Fruit fly (Drosophila melanogaster): ENCODE data around the gene exex.

exex gene

dm6 chr3L:7954967-7955366, 7.0 kb downstream of the exex start (continued):
- TF ChIP-seq abd-A (tag; optimal IDR thresholded peaks at IDR 0.05) (peak; percentile 81), bcd (GFP tag; optimal IDR thresholded peaks at IDR 0.05) (no peak), Fer3 (tag; optimal IDR thresholded peaks at IDR 0.05) (no peak), sqz (GFP tag; optimal IDR thresholded peaks at IDR 0.05) (no peak), Kr (GFP tag; optimal IDR thresholded peaks at IDR 0.05) (no peak), CG2875 (GFP tag; optimal IDR thresholded peaks at IDR 0.05) (no peak), Med (GFP tag) (peak; percentile 20), grn (GFP tag; optimal IDR thresholded peaks at IDR 0.05) (no peak), CG8290 (GFP tag; optimal IDR thresholded peaks at IDR 0.05) (no peak), CG8290 (tag; optimal IDR thresholded peaks at IDR 0.05) (no peak), exex (tag; optimal IDR thresholded peaks at IDR 0.05) (peak; percentile 57), Doc3 (GFP tag; IDR thresholded peaks at IDR 0.05; ENCODE audit: partially characterized antibody) (no peak), Xrp1 (GFP tag; IDR thresholded peaks at IDR 0.05) (no peak), YL-1 (GFP tag; optimal IDR thresholded peaks at IDR 0.05) (no peak), crc (GFP tag; optimal IDR thresholded peaks at IDR 0.05) (no peak), lola (GFP tag; optimal IDR thresholded peaks at IDR 0.05) (no peak), tll (GFP tag; optimal IDR thresholded peaks at IDR 0.05) (no peak), gcm2 (GFP tag; optimal IDR thresholded peaks at IDR 0.05) (no peak), CG2199 (GFP tag; IDR thresholded peaks at IDR 0.05) (0 out of 3 replicates have a peak, but pooled peaks have one; percentile 13), Dref (GFP tag; IDR thresholded peaks at IDR 0.05) (no peak), CG17612 (GFP tag; IDR thresholded peaks at IDR 0.05) (no peak), CG11560 (tag; IDR thresholded peaks at IDR 0.05) (no peak), seq (GFP tag; IDR thresholded peaks at IDR 0.05) (peak; percentile 62; the same call in 1 of the 2 replicates), fd96Cb (tag; optimal IDR thresholded peaks at IDR 0.05) (no peak), gcm (GFP tag; optimal IDR thresholded peaks at IDR 0.05) (peak; percentile 66), CG17359 (tag; optimal IDR thresholded peaks at IDR 0.05) (no peak), CG8924 (tag; optimal IDR thresholded peaks at IDR 0.05) (no peak), CG34224 (GFP tag; IDR thresholded peaks at IDR 0.05; ENCODE audit: partially characterized antibody) (no peak), Hr39 (optimal IDR thresholded peaks at IDR 0.05) (peak; percentile 10), crol (GFP tag; IDR thresholded peaks at IDR 0.05) (peak; percentile 96), NfI (GFP tag; optimal IDR thresholded peaks at IDR 0.05) (no peak), CG8944 (GFP tag; optimal IDR thresholded peaks at IDR 0.05) (no peak), CG6765 (GFP tag; optimal IDR thresholded peaks at IDR 0.05) (no peak), CG2889 (GFP tag; IDR thresholded peaks at IDR 0.05) (no peak), danr (GFP tag; IDR thresholded peaks at IDR 0.05) (no peak), Hr51 (GFP tag; optimal IDR thresholded peaks at IDR 0.05) (peak in 1 of 2 experiments; percentile 12), Dip3 (GFP tag; optimal IDR thresholded peaks at IDR 0.05) (no peak), Elba2 (GFP tag; optimal IDR thresholded peaks at IDR 0.05) (no peak), CG4404 (GFP tag; IDR thresholded peaks at IDR 0.05) (no peak), Antp (GFP tag; optimal IDR thresholded peaks at IDR 0.05) (no peak), CG14965 (GFP tag; optimal IDR thresholded peaks at IDR 0.05; ENCODE audit: borderline replicate concordance) (no peak), Scr (GFP tag; IDR thresholded peaks at IDR 0.05; ENCODE audit: partially characterized antibody) (no peak), repo (GFP tag; optimal IDR thresholded peaks at IDR 0.05) (no peak), CG4360 (GFP tag; IDR thresholded peaks at IDR 0.05) (peak; percentile 34; the same call in 1 of the 2 replicates), inv (GFP tag; IDR thresholded peaks at IDR 0.05; ENCODE audit: partially characterized antibody) (no peak), PHDP (tag; optimal IDR thresholded peaks at IDR 0.05) (no peak), Dp (GFP tag; optimal IDR thresholded peaks at IDR 0.05) (no peak), Ravus (GFP tag; IDR thresholded peaks at IDR 0.05) (no peak), CG2712 (tag; optimal IDR thresholded peaks at IDR 0.05) (no peak), kni (GFP tag; optimal IDR thresholded peaks at IDR 0.05) (peak; percentile 34), CG9876 (GFP tag; optimal IDR thresholded peaks at IDR 0.05) (no peak)

All from whole organism, embryonic.